Fruit fly (Drosophila melanogaster) whole organism: ENCODE measurements around the gene CG46306.

ENCODE experiments used
- CG8478 ChIP-seq: fragments of >200 bp; optimal IDR thresholded peaks from 2 replicates; lab custom pipeline; 2018; ENCODE audit warnings: inconsistent platforms
- Dll ChIP-seq: fragments of >200 bp; optimal IDR thresholded peaks from 2 replicates; lab custom pipeline; 2017
- EcR ChIP-seq, 2 experiments: fragments of >200 bp; optimal IDR thresholded peaks; 2 replicates each; lab custom pipeline; 2017; ENCODE audit warnings: missing biosample characterization in 2 of 2, missing genetic modification characterization in 2 of 2, missing genetic modification reagents in 2 of 2
- pan ChIP-seq: fragments of >200 bp; optimal IDR thresholded peaks from 2 replicates; lab custom pipeline; 2017
- psq ChIP-seq: fragments of >200 bp; optimal IDR thresholded peaks from 2 replicates; lab custom pipeline; 2017
- usp ChIP-seq: fragments of >200 bp; optimal IDR thresholded peaks from 2 replicates; lab custom pipeline; 2017; ENCODE audit warnings: missing biosample characterization, missing genetic modification characterization, mixed read lengths

CG46306 gene

DNA sequence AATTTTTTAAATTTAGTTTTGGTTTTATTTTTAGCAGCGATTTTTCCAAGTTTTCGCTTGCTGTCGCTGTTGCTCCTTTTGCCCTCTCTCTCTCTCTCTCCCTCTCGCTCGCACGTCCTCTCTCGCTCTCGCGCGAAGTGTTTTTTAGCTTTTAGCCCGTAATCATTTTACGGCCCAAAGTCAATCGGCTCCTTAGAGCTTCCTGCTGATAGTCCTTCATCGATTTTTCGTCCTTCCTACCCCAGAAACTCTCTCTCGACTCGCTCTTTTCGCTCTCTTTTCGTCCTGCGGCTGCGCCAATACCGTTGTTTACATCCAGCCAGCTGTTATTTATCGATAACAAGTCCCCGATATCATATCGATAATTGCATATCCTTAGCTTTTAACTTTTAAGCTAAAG lies 9.0 kb upstream of the CG46306 start, which contains the start of gene RSG7:
Gene RSG7, minus strand, starts transcription at position 139 of the 400 bp plus-strand sequence.
- no peak for TF ChIP-seq psq (lab: Kevin White, UChicago)
- TF ChIP-seq usp (GFP tag; lab: Kevin White, UChicago) = no peak
- no peak for TF ChIP-seq pan (lab: Kevin White, UChicago)
- no peak for TF ChIP-seq Dll (lab: Kevin White, UChicago)
- no peak for TF ChIP-seq CG8478 (lab: Kevin White, UChicago)
- TF ChIP-seq EcR (GFP tag; optimal IDR thresholded peaks at IDR 0.05; lab: Kevin White, UChicago) = no peak

DNA sequence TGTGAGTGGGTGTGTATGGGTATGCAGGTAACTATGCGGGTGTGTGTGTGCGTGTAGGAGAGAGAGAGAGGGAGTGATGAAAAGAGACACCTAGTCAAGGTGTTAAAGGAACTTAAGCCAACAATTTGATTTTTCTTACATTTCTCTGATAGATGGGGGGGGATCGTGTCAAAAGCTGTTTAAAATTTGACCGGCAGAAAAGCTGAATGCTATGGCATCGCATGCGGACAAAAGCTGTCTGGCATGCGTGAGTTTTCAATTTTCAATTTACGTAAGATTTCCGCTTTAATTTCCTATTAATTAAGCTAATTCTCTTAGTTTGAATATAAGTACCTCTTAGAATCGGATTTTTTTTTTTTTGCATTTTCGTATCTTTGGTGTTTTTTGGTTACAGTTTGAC lies 4.6 kb upstream of the CG46306 start:
- TF ChIP-seq psq (lab: Kevin White, UChicago) = no peak
- no peak for TF ChIP-seq usp (GFP tag; lab: Kevin White, UChicago)
- TF ChIP-seq Dll (lab: Kevin White, UChicago) = no peak
- TF ChIP-seq EcR (GFP tag; optimal IDR thresholded peaks at IDR 0.05; lab: Kevin White, UChicago) = no peak
- TF ChIP-seq pan (lab: Kevin White, UChicago) = no peak
- TF ChIP-seq CG8478 (lab: Kevin White, UChicago) = no peak

DNA sequence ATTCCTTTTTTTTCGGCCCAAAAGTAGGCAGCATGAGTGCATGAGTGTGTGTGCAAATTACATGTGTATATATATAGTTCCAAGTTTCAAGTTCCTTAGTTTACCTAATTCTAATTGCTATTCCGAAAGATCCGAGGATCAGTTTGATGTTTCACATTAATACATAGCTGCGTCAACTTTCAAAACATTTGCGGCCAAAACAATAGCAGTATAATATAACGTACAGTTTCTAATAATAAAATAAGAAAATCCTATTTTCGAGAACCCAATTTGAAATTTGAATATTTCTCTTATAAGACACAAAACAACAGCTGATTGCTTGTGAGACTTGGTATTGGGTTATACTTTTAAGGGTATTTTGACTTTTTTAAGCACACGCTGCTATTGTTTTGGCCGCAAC lies 3.7 kb upstream of the CG46306 start:
- TF ChIP-seq pan (lab: Kevin White, UChicago) (no peak), EcR (GFP tag; optimal IDR thresholded peaks at IDR 0.05; lab: Kevin White, UChicago) (no peak), Dll (lab: Kevin White, UChicago) (no peak), usp (GFP tag; lab: Kevin White, UChicago) (no peak), CG8478 (lab: Kevin White, UChicago) (no peak), psq (lab: Kevin White, UChicago) (no peak)

DNA sequence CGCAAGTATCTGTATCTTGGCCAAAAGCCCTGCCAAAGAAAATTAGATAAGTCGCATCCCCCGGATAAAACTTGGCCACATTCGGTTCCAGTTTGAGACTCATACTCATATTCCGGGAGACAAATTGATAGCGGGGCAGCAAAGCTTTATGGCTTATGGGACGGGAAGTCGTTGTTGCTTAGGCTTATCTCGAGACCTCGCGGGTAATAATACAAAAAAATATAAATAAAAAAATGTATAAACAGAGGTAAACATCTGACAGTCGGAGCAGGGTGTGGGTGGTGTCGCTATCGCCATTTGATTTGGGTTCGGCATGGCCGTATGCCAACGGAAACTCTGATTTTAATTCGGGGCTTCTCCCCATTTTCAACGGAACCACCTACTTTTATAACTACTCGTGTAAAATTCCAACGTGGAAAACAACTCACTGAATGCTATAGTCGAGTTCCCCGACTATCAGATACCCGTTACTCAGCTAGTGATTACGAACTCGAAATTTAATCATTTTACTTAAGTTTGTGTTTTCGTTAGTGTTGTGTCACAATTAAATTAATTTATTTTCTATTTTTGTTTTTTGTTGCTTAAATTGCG lies 2.4 kb upstream of the CG46306 start:
- TF ChIP-seq CG8478 (lab: Kevin White, UChicago) = no peak
- no peak for TF ChIP-seq EcR (GFP tag; optimal IDR thresholded peaks at IDR 0.05; lab: Kevin White, UChicago)
- no peak for TF ChIP-seq Dll (lab: Kevin White, UChicago)
- no peak for TF ChIP-seq pan (lab: Kevin White, UChicago)
- no peak for TF ChIP-seq psq (lab: Kevin White, UChicago)
- TF ChIP-seq usp (GFP tag; lab: Kevin White, UChicago) = no peak

DNA sequence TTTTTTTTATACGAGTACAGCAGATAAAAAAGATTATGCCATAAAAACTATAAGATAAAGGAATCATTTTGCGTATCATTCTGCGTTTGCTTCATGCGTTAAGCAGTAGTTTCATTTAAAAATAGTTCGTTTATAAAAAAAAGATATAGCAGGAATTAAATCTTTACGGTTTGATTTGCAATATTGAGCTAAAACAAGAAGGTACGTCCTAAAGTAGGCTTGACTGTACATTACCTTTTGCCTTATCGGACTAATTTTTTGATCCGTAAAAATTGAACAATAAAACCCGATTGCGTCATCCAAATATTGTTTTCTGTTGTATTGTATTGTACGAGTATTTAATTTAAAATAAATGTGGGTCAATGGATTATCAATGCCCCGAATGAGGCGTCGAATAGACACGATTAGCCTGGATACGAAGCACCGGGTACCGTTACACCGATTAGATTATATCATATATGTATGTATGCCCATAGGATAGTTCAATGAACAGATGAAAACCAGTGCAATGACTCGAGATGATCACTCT lies 1.5 kb upstream of the CG46306 start:
- TF ChIP-seq usp (GFP tag; lab: Kevin White, UChicago) (no peak), pan (lab: Kevin White, UChicago) (no peak), psq (lab: Kevin White, UChicago) (no peak), CG8478 (lab: Kevin White, UChicago) (no peak)

DNA sequence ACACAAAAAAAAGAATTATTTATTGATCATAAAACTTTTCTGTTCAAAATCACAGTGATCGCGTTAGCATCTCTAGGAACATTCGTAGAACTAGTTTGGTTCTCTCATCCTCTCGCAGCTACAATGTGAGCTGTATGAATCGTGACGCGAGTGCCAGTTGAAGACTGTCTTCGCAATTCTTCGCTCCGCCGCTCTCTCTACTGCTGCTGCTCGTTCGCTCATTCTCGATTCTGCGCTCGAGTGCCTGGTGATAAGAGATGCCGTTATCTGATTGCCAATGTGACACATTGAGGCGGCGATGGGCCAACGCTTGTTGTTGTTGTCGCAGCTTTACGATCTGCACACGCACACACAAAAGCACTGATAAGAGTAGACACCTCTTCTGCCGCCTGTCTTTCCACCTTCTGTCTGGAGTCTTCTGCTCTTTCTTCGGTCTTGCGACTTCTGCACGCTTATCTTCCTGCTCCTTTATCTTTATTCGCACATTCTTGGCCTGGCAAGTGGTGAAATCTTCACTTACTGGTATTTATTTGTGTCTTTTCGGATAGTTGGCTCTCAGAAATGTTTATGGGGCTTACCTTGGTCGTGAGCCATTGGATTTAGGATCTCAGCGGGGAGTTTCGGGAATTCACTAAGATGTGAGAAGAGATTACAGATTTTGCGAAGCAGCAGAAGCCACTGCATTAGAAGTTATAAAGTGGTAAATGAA lies 925 bp upstream of the CG46306 start:
- TF ChIP-seq psq (lab: Kevin White, UChicago) (no peak), Dll (lab: Kevin White, UChicago) (no peak), EcR (GFP tag; optimal IDR thresholded peaks at IDR 0.05; lab: Kevin White, UChicago) (no peak), usp (GFP tag; lab: Kevin White, UChicago) (no peak), CG8478 (lab: Kevin White, UChicago) (no peak), pan (lab: Kevin White, UChicago) (no peak)

DNA sequence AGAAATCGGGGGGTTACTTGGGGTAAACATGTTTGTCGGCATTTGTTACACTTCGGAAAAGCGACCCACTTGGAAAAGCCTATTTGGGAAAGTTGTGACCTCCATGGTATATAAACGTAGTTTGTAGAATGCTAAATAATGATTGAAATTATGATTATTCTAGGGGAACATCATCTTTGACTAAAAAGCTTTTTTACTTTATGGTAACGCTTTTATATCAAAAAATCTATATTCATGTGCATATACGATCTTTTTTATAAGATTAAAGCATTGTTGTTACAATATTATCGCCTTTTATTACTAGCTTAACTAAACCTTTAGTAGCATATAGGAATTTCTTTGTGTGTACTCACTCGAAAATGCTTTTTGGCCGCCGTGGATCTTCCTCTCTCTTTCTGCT lies 1.1 kb downstream of the CG46306 start:
- TF ChIP-seq psq (lab: Kevin White, UChicago) = no peak
- no peak for TF ChIP-seq CG8478 (lab: Kevin White, UChicago)
- no peak for TF ChIP-seq usp (GFP tag; lab: Kevin White, UChicago)
- no peak for TF ChIP-seq EcR (GFP tag; optimal IDR thresholded peaks at IDR 0.05; lab: Kevin White, UChicago)
- TF ChIP-seq pan (lab: Kevin White, UChicago) = no peak
- TF ChIP-seq Dll (lab: Kevin White, UChicago) = no peak

DNA sequence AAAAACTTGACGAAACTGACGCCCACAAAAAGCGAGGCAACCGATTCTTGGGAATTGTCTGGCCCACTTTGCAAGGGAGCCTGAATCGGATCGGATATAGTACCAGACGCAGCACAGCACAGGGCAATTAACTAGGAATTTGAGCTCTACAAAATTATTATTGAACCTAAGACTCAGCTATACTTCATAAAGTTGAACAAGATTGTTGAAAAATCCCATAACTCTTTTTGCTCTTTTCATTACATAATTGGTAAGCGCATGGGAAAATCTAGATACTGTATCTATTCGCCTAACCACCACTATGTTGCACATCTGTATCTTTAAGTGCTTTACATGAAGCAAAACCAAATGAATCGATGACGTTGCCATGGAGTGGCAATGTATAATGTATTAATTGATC lies 2.2 kb downstream of the CG46306 start:
- TF ChIP-seq Dll (lab: Kevin White, UChicago) (no peak), pan (lab: Kevin White, UChicago) (no peak), usp (GFP tag; lab: Kevin White, UChicago) (no peak), CG8478 (lab: Kevin White, UChicago) (no peak), psq (lab: Kevin White, UChicago) (no peak), EcR (GFP tag; optimal IDR thresholded peaks at IDR 0.05; lab: Kevin White, UChicago) (no peak)

DNA sequence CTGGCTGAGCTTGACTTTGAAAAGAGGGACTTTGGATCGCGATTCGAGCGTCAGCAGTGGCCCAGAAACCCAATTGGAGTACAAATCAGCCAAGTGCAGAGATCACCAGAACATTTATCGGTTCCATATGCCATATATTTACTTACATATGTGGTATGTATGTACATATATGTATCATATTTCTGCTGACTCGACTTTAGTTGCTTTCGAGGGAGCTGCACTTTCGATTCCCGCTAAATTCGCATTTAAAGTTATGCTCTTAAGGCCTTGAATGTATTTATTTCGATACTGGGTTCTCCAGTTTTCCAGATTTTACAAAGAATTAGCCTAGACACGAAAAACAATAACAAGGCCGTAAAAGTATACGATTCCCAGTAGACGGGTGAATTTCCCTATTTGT lies 3.5 kb downstream of the CG46306 start:
- TF ChIP-seq EcR (GFP tag; optimal IDR thresholded peaks at IDR 0.05; lab: Kevin White, UChicago) (no peak), Dll (lab: Kevin White, UChicago) (no peak), CG8478 (lab: Kevin White, UChicago) (no peak), usp (GFP tag; lab: Kevin White, UChicago) (no peak), psq (lab: Kevin White, UChicago) (no peak), pan (lab: Kevin White, UChicago) (no peak)

DNA sequence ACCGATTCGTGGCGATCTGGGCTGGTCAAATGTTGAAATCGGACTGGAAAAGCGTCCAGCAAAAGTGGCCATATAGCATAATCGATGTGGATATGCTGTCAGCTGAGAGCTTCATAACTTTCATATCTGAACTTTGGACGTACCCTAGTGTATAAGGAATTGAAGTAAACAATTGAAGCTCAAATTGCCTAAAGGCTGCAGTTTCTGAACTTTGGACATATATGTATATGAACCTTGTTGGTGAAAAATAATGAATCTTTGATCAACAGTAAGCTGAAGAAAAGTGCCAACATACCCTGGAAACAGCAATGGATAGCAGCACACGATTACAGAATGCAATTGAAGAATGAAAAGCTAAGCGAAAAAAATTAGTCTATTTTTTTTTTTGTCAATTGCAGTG lies 5.2 kb downstream of the CG46306 start:
- TF ChIP-seq usp (GFP tag; lab: Kevin White, UChicago) (no peak), pan (lab: Kevin White, UChicago) (no peak), CG8478 (lab: Kevin White, UChicago) (no peak), EcR (GFP tag; optimal IDR thresholded peaks at IDR 0.05; lab: Kevin White, UChicago) (no peak), psq (lab: Kevin White, UChicago) (no peak), Dll (lab: Kevin White, UChicago) (no peak)

DNA sequence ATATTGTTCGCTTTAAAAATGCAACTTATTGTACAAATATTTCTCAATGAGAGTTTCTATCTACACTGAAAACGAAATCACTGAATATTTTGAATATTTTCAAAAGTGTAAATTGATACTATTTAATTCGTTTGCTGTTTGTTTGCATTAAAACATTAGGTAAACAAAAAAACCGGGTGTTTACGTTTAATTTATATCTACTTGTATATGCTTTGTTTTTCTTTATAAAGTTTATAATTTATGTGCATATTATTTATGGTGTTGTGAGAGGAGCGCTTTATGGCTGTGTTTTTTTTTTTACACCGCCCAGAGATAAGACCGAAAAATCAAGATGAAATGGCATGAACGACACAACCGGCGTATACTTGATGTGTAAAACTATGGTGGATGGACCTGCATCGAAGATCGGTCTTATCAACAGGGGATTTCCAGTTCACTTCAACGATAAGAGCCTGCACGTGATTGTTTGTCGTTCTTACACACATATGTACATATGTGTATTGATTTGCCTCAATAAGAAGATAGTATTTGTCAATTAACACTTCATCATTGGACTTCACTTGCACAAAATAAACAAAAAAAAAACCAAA lies 5.8 kb downstream of the CG46306 start:
- TF ChIP-seq psq (lab: Kevin White, UChicago) (no peak), pan (lab: Kevin White, UChicago) (no peak), Dll (lab: Kevin White, UChicago) (no peak), CG8478 (lab: Kevin White, UChicago) (no peak), EcR (GFP tag; optimal IDR thresholded peaks at IDR 0.05; lab: Kevin White, UChicago) (no peak), usp (GFP tag; lab: Kevin White, UChicago) (no peak)
